Worm (Caenorhabditis elegans) whole organism, L1 larva: Measurements from ENCODE around the gene rab-39.

ENCODE experiments used
- F16B12.6 ChIP-seq: fragments of 150-350 bp; optimal IDR thresholded peaks from 2 replicates; lab custom pipeline; 2014; ENCODE audit warnings: missing biosample characterization, missing genetic modification characterization
- mep-1 ChIP-seq: fragments of 150-350 bp; optimal IDR thresholded peaks from 2 replicates; lab custom pipeline; 2014; ENCODE audit warnings: missing biosample characterization, missing genetic modification characterization
- nhr-28 ChIP-seq: fragments of 150-350 bp; optimal IDR thresholded peaks from 2 replicates; lab custom pipeline; 2014; ENCODE audit warnings: missing biosample characterization, missing genetic modification characterization
- nhr-76 ChIP-seq: sonication (generic microtip); optimal IDR thresholded peaks from 2 replicates; lab custom pipeline; 2017; ENCODE audit warnings: missing biosample characterization, missing genetic modification characterization
- zag-1 ChIP-seq: fragments of 150-350 bp; optimal IDR thresholded peaks from 2 replicates; lab custom pipeline; 2014; ENCODE audit warnings: missing biosample characterization, missing genetic modification characterization

- TF ChIP-seq nhr-76 (tag; lab: Kevin White, UChicago) (no peak), zag-1 (no peak), mep-1 (tag; lab: Kevin White, UChicago) (no peak), F16B12.6 (tag; lab: Kevin White, UChicago) (no peak), nhr-28 (no peak)
Measured at ce11 chrII:9303545-9303944, 19.2 kb downstream of the rab-39 start.
